Fruit fly (Drosophila melanogaster): ENCODE results near the gene CG31678.

CG31678 gene

dm6 chr2L:20647240-20647908 is 28.4 kb downstream of the CG31678 start (continued):
- TF ChIP-seq CG10267 (tag; optimal IDR thresholded peaks at IDR 0.05) (peak; percentile 24), CG8089 (GFP tag; optimal IDR thresholded peaks at IDR 0.05) (no peak), Awh (GFP tag; IDR thresholded peaks at IDR 0.05) (no peak), Dbx (GFP tag; IDR thresholded peaks at IDR 0.05) (no peak), CG8924 (tag; optimal IDR thresholded peaks at IDR 0.05) (no peak), esg (GFP tag; conservative IDR thresholded peaks at IDR 0.05) (no peak), fru (optimal IDR thresholded peaks at IDR 0.05) (no peak), Scr (GFP tag; IDR thresholded peaks at IDR 0.05; ENCODE audit: partially characterized antibody) (no peak), kah (GFP tag; optimal IDR thresholded peaks at IDR 0.05) (peak; percentile 8), CG14965 (GFP tag; optimal IDR thresholded peaks at IDR 0.05; ENCODE audit: borderline replicate concordance) (no peak), Dp (GFP tag; optimal IDR thresholded peaks at IDR 0.05) (peak; percentile 65), Sin3A (optimal IDR thresholded peaks at IDR 0.05) (peak; percentile 22), ATbp (GFP tag; optimal IDR thresholded peaks at IDR 0.05) (no peak), CG18011 (GFP tag; optimal IDR thresholded peaks at IDR 0.05) (no peak), nom (GFP tag; optimal IDR thresholded peaks at IDR 0.05) (no peak), cg (GFP tag; optimal IDR thresholded peaks at IDR 0.05) (no peak), fu2 (GFP tag; optimal IDR thresholded peaks at IDR 0.05) (peak; percentile 49), Xbp1 (GFP tag; optimal IDR thresholded peaks at IDR 0.05) (peak; percentile 33), CG2116 (GFP tag; optimal IDR thresholded peaks at IDR 0.05) (peak; percentile 24), Poxn (GFP tag; IDR thresholded peaks at IDR 0.05) (no peak), Mes4 (GFP tag; optimal IDR thresholded peaks at IDR 0.05) (peak; percentile 28), vnd (GFP tag; IDR thresholded peaks at IDR 0.05; ENCODE audit: partially characterized antibody) (no peak), Sox102F (GFP tag; optimal IDR thresholded peaks at IDR 0.05) (no peak), Hand (GFP tag; optimal IDR thresholded peaks at IDR 0.05) (no peak), CG9797 (GFP tag; optimal IDR thresholded peaks at IDR 0.05) (peak; percentile 89), CG12236 (GFP tag; optimal IDR thresholded peaks at IDR 0.05) (no peak), Atf6 (GFP tag; IDR thresholded peaks at IDR 0.05) (no peak), tap (tag; optimal IDR thresholded peaks at IDR 0.05) (no peak), CG2678 (tag; optimal IDR thresholded peaks at IDR 0.05) (no peak), shn (GFP tag; optimal IDR thresholded peaks at IDR 0.05) (no peak), CG42726 (GFP tag; IDR thresholded peaks at IDR 0.05; ENCODE audit: partially characterized antibody) (no peak), CG12391 (tag; optimal IDR thresholded peaks at IDR 0.05) (peak; percentile 49), bigmax (GFP tag; optimal IDR thresholded peaks at IDR 0.05) (peak; percentile 0), nmo (GFP tag; optimal IDR thresholded peaks at IDR 0.05) (peak; percentile 50), CG6175 (GFP tag; IDR thresholded peaks at IDR 0.05) (no peak), eyg (GFP tag; optimal IDR thresholded peaks at IDR 0.05) (no peak), CG17568 (GFP tag; optimal IDR thresholded peaks at IDR 0.05) (no peak), pzg (GFP tag; optimal IDR thresholded peaks at IDR 0.05) (peak; percentile 74), CG11093 (GFP tag; IDR thresholded peaks at IDR 0.05) (no peak), YL-1 (GFP tag; optimal IDR thresholded peaks at IDR 0.05) (peak; percentile 63), lbe (GFP tag; optimal IDR thresholded peaks at IDR 0.05) (no peak), CG7928 (GFP tag; optimal IDR thresholded peaks at IDR 0.05) (no peak), pho (GFP tag; optimal IDR thresholded peaks at IDR 0.05) (peak; percentile 11), CG17829 (tag; optimal IDR thresholded peaks at IDR 0.05) (peak; percentile 23), CG13894 (tag; optimal IDR thresholded peaks at IDR 0.05) (no peak), CG15514 (GFP tag; optimal IDR thresholded peaks at IDR 0.05) (peak; percentile 32), CG1529 (GFP tag; optimal IDR thresholded peaks at IDR 0.05) (no peak), CTCF (GFP tag; optimal IDR thresholded peaks at IDR 0.05) (peak; percentile 53), CG9609 (GFP tag; optimal IDR thresholded peaks at IDR 0.05) (no peak), usp (GFP tag; optimal IDR thresholded peaks at IDR 0.05) (no peak), Fer3 (tag; optimal IDR thresholded peaks at IDR 0.05) (peak; percentile 11)

Data from whole organism, embryonic.